Worm (Caenorhabditis elegans): ENCODE data around the gene T03F7.6.

DNA sequence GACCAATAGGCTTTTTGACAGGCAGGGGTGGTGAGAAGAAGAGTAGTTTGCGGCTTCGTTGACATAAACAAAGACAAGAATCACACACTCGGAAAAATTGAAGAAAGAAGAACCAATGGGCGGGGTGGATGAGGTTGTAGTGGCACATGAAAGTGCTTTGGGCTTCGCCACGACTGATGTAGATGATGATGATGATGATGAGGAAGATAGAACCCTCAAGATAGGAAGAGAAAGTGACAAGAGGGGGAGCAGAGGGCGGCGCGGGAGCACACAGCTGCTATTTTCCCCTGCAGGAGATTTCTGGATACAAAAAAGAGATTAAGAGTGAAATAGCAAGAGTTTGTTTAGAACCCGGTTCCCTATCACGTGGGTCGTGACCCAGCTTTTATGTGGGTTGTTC lies 14.4 kb downstream of the T03F7.6 start:
- TF ChIP-seq snpc-4 (tag; optimal IDR thresholded peaks at IDR 0.05): no peak
- no peak for TF ChIP-seq nhr-76 (tag; optimal IDR thresholded peaks at IDR 0.05)
- no peak for TF ChIP-seq ceh-43 (GFP tag; optimal IDR thresholded peaks at IDR 0.05)
